Worm (Caenorhabditis elegans) whole organism, late embryonic: ENCODE results near the gene clec-38.

Experiments
- C38D4.7 ChIP-seq: fragments of 200-800 bp; sonication (Bioruptor generic); optimal IDR thresholded peaks from 2 replicates; lab custom pipeline; 2018; ENCODE audit warnings: mild to moderate bottlenecking, missing genetic modification characterization, moderate library complexity, missing compliant biosample characterization
- K02D7.2 ChIP-seq: sonication (generic microtip); optimal IDR thresholded peaks from 2 replicates; lab custom pipeline; 2017; ENCODE audit warnings: mild to moderate bottlenecking, missing genetic modification characterization, missing compliant biosample characterization
- K09A11.1 ChIP-seq: sonication (generic microtip); optimal IDR thresholded peaks from 2 replicates; lab custom pipeline; 2017; ENCODE audit warnings: antibody characterized with exemption, mild to moderate bottlenecking, missing genetic modification characterization, missing compliant biosample characterization; ENCODE audit not compliant: insufficient read depth
- T23F11.4 ChIP-seq: fragments of 200-800 bp; sonication (Bioruptor generic); optimal IDR thresholded peaks from 2 replicates; lab custom pipeline; 2018; ENCODE audit warnings: mild to moderate bottlenecking, missing genetic modification characterization, missing compliant biosample characterization
- ahr-1 ChIP-seq: sonication (generic microtip); optimal IDR thresholded peaks from 2 replicates; lab custom pipeline; 2016; ENCODE audit warnings: missing genetic modification characterization, missing compliant biosample characterization
- ama-1 ChIP-seq: fragments of 150-350 bp; optimal IDR thresholded peaks from 2 replicates; lab custom pipeline; 2014
- ceh-14 ChIP-seq: sonication (generic microtip); optimal IDR thresholded peaks from 2 replicates; lab custom pipeline; 2016; ENCODE audit warnings: missing genotype, missing genetic modification characterization, missing compliant biosample characterization
- ceh-18 ChIP-seq: sonication (generic microtip); optimal IDR thresholded peaks from 2 replicates; lab custom pipeline; 2016; ENCODE audit warnings: missing genetic modification characterization, missing compliant biosample characterization
- ceh-19 ChIP-seq: fragments of 200-800 bp; sonication (Bioruptor generic); optimal IDR thresholded peaks from 2 replicates; lab custom pipeline; 2018; ENCODE audit warnings: mild to moderate bottlenecking, missing genetic modification characterization, missing compliant biosample characterization
- ceh-2 ChIP-seq: sonication (generic microtip); optimal IDR thresholded peaks from 2 replicates; lab custom pipeline; 2016; ENCODE audit warnings: missing genotype, missing genetic modification characterization, missing compliant biosample characterization
- ceh-31 ChIP-seq: sonication (generic microtip); optimal IDR thresholded peaks from 2 replicates; lab custom pipeline; 2016; ENCODE audit warnings: missing genetic modification characterization, missing compliant biosample characterization
- ceh-34 ChIP-seq: sonication (generic microtip); optimal IDR thresholded peaks from 2 replicates; lab custom pipeline; 2016; ENCODE audit warnings: mild to moderate bottlenecking, missing genetic modification characterization, missing compliant biosample characterization
- ceh-6 ChIP-seq: fragments of 200-800 bp; sonication (Bioruptor generic); optimal IDR thresholded peaks from 2 replicates; lab custom pipeline; 2018; ENCODE audit warnings: mild to moderate bottlenecking, missing genetic modification characterization, missing compliant biosample characterization
- ceh-9 ChIP-seq: sonication (generic microtip); optimal IDR thresholded peaks from 2 replicates; lab custom pipeline; 2016; ENCODE audit warnings: mild to moderate bottlenecking, missing genetic modification characterization, inconsistent platforms, missing compliant biosample characterization
- dmd-4 ChIP-seq: sonication (generic microtip); optimal IDR thresholded peaks from 2 replicates; lab custom pipeline; 2016; ENCODE audit warnings: borderline replicate concordance, missing genetic modification characterization, missing compliant biosample characterization
- elt-4 ChIP-seq: sonication (generic microtip); optimal IDR thresholded peaks from 2 replicates; lab custom pipeline; 2016; ENCODE audit warnings: missing genetic modification characterization, missing compliant biosample characterization
- ets-4 ChIP-seq: sonication (generic microtip); optimal IDR thresholded peaks from 2 replicates; lab custom pipeline; 2016; ENCODE audit warnings: missing genetic modification characterization, missing compliant biosample characterization
- gmeb-2 ChIP-seq: sonication (generic microtip); optimal IDR thresholded peaks from 2 replicates; lab custom pipeline; 2016; ENCODE audit warnings: missing genetic modification characterization, inconsistent platforms, missing compliant biosample characterization
- hlh-15 ChIP-seq: sonication (generic microtip); optimal IDR thresholded peaks from 2 replicates; lab custom pipeline; 2016; ENCODE audit warnings: missing genetic modification characterization, missing compliant biosample characterization
- hlh-30 ChIP-seq: sonication (generic microtip); optimal IDR thresholded peaks from 2 replicates; lab custom pipeline; 2017; ENCODE audit warnings: antibody characterized with exemption, missing genetic modification characterization, missing compliant biosample characterization; ENCODE audit not compliant: insufficient read depth
- lim-6 ChIP-seq: sonication (generic microtip); optimal IDR thresholded peaks from 2 replicates; lab custom pipeline; 2016; ENCODE audit warnings: missing genetic modification characterization, missing compliant biosample characterization
- lin-11 ChIP-seq: fragments of 200-800 bp; sonication (Bioruptor generic); optimal IDR thresholded peaks from 2 replicates; lab custom pipeline; 2018; ENCODE audit warnings: mild to moderate bottlenecking, missing genetic modification characterization, missing compliant biosample characterization
- madf-2 ChIP-seq: sonication (generic microtip); optimal IDR thresholded peaks from 2 replicates; lab custom pipeline; 2017; ENCODE audit warnings: missing genetic modification characterization, missing compliant biosample characterization
- nfya-1 ChIP-seq: sonication (generic microtip); optimal IDR thresholded peaks from 2 replicates; lab custom pipeline; 2017; ENCODE audit warnings: missing genetic modification characterization, mild to moderate bottlenecking, missing compliant biosample characterization, antibody characterized with exemption, moderate library complexity
- nhr-232 ChIP-seq: sonication (generic microtip); optimal IDR thresholded peaks from 2 replicates; lab custom pipeline; 2016; ENCODE audit warnings: missing genetic modification characterization, missing compliant biosample characterization
- pax-1 ChIP-seq: fragments of 150-350 bp; optimal IDR thresholded peaks from 2 replicates; lab custom pipeline; 2014; ENCODE audit warnings: missing biosample characterization, missing genetic modification characterization
- pha-2 ChIP-seq: sonication (generic microtip); optimal IDR thresholded peaks from 2 replicates; lab custom pipeline; 2017; ENCODE audit warnings: mild to moderate bottlenecking, missing genetic modification characterization, missing compliant biosample characterization
- pha-4 ChIP-seq: fragments of 150-350 bp; optimal IDR thresholded peaks from 2 replicates; lab custom pipeline; 2018; ENCODE audit warnings: missing biosample characterization, missing genetic modification reagents, missing genetic modification characterization
- pqm-1 ChIP-seq: sonication (generic microtip); optimal IDR thresholded peaks from 2 replicates; lab custom pipeline; 2016; ENCODE audit warnings: missing genetic modification characterization, missing compliant biosample characterization
- pros-1 ChIP-seq: fragments of 150-350 bp; optimal IDR thresholded peaks from 2 replicates; lab custom pipeline; 2014; ENCODE audit warnings: missing biosample characterization, missing genetic modification reagents, missing genetic modification characterization
- ref-2 ChIP-seq: sonication (generic microtip); optimal IDR thresholded peaks from 2 replicates; lab custom pipeline; 2016; ENCODE audit warnings: missing genetic modification characterization, missing compliant biosample characterization
- rnt-1 ChIP-seq: sonication (generic microtip); optimal IDR thresholded peaks from 2 replicates; lab custom pipeline; 2016; ENCODE audit warnings: missing genetic modification characterization, missing compliant biosample characterization
- sox-2 ChIP-seq: fragments of 200-800 bp; sonication (Bioruptor generic); IDR thresholded peaks from 2 replicates; pipeline ENCODE4 v1.3.6; 2022; ENCODE audit warnings: missing genetic modification reagents, missing genetic modification characterization, missing compliant biosample characterization
- tbx-7 ChIP-seq: sonication (generic microtip); optimal IDR thresholded peaks from 2 replicates; lab custom pipeline; 2016; ENCODE audit warnings: missing genotype, missing genetic modification characterization, missing compliant biosample characterization
- unc-3 ChIP-seq, 2 experiments: fragments of 200-800 bp in 1 of 2; sonication (Bioruptor generic) in 1 of 2; sonication (generic microtip) in 1 of 2; conservative IDR thresholded peaks in 1 of 2; optimal IDR thresholded peaks in 1 of 2; 2 replicates each; pipeline versions ENCODE4 v1.3.6 to Lab custom; 2016 to 2022; ENCODE audit warnings: missing compliant biosample characterization in 2 of 2, missing genetic modification characterization in 2 of 2, missing genetic modification reagents in 1 of 2
- unc-42 ChIP-seq: sonication (generic microtip); optimal IDR thresholded peaks from 2 replicates; lab custom pipeline; 2016; ENCODE audit warnings: missing genotype, missing genetic modification characterization, missing compliant biosample characterization
- ztf-16 ChIP-seq: sonication (generic microtip); optimal IDR thresholded peaks from 2 replicates; lab custom pipeline; 2017; ENCODE audit warnings: missing genetic modification characterization, missing compliant biosample characterization

Gene clec-38

ce11 chrV:16723744-16724143 lies 11.7 kb downstream of the clec-38 start, which contains the start of gene nhr-112:
TSS of gene nhr-112 (minus strand) at chrV:16723844.
- TF ChIP-seq elt-4 (tag; lab: Kevin White, UChicago) (no peak), gmeb-2 (tag; lab: Kevin White, UChicago) (no peak), T23F11.4 (GFP tag; lab: Kevin White, UChicago) (no peak), tbx-7 (no peak), lin-11 (tag; lab: Kevin White, UChicago) (no peak), ahr-1 (tag; lab: Kevin White, UChicago) (no peak), pros-1 (tag; lab: Kevin White, UChicago) (no peak), ztf-16 (tag; lab: Kevin White, UChicago) (no peak), ceh-19 (GFP tag; lab: Kevin White, UChicago) (no peak), hlh-30 (tag; lab: Kevin White, UChicago) (no peak), unc-42 (tag; lab: Kevin White, UChicago) (no peak), ref-2 (tag; lab: Kevin White, UChicago) (no peak), pqm-1 (no peak), ama-1 (lab: Kevin White, UChicago) (no peak), ceh-9 (no peak), C38D4.7 (GFP tag; lab: Kevin White, UChicago) (no peak), ets-4 (tag; lab: Kevin White, UChicago) (no peak)

- TF ChIP-seq ceh-2 (tag; lab: Kevin White, UChicago) (no peak), ceh-14 (tag; lab: Kevin White, UChicago) (no peak), hlh-15 (no peak), pros-1 (tag; lab: Kevin White, UChicago) (no peak), K09A11.1 (tag; lab: Kevin White, UChicago) (no peak), ceh-18 (tag; lab: Kevin White, UChicago) (no peak), ets-4 (tag; lab: Kevin White, UChicago) (no peak), sox-2 (no peak), nfya-1 (tag; lab: Kevin White, UChicago) (no peak), ahr-1 (tag; lab: Kevin White, UChicago) (no peak), madf-2 (tag; lab: Kevin White, UChicago) (no peak), pax-1 (no peak), unc-3 (GFP tag; conservative IDR thresholded peaks at IDR 0.05; lab: Robert Waterston, UW) (no peak), unc-3 (tag; optimal IDR thresholded peaks at IDR 0.05; lab: Kevin White, UChicago) (no peak), ceh-34 (no peak), rnt-1 (no peak), pha-2 (tag; lab: Kevin White, UChicago) (no peak)
Observed at ce11 chrV:16716574-16716973, 18.8 kb downstream of the clec-38 start, which contains the start of gene srh-137. TSS of gene srh-137 (minus strand) at chrV:16716674.

ce11 chrV:16713797-16714196 lies 21.6 kb downstream of the clec-38 start:
- TF ChIP-seq nhr-232, result no peak
- TF ChIP-seq K02D7.2 (tag; lab: Kevin White, UChicago), result no peak
- TF ChIP-seq unc-42 (tag; lab: Kevin White, UChicago), result no peak
- TF ChIP-seq pax-1, result no peak
- no peak for TF ChIP-seq ref-2 (tag; lab: Kevin White, UChicago)
- TF ChIP-seq lim-6 (tag; lab: Kevin White, UChicago), result no peak
- TF ChIP-seq K09A11.1 (tag; lab: Kevin White, UChicago), result no peak
- no peak for TF ChIP-seq pha-4 (tag; lab: Kevin White, UChicago)
- no peak for TF ChIP-seq ceh-31 (tag; lab: Kevin White, UChicago)

- TF ChIP-seq ceh-19 (GFP tag; lab: Kevin White, UChicago) (no peak), dmd-4 (tag; lab: Kevin White, UChicago) (no peak), ceh-6 (GFP tag; lab: Kevin White, UChicago) (no peak)
Observed at ce11 chrV:16706549-16706948, 28.9 kb downstream of the clec-38 start, which contains the start of gene clec-9. TSS of gene clec-9 (minus strand) at chrV:16706649.
